Worm (Caenorhabditis elegans): ENCODE results near the gene F54C9.9.

The F54C9.9 gene

DNA sequence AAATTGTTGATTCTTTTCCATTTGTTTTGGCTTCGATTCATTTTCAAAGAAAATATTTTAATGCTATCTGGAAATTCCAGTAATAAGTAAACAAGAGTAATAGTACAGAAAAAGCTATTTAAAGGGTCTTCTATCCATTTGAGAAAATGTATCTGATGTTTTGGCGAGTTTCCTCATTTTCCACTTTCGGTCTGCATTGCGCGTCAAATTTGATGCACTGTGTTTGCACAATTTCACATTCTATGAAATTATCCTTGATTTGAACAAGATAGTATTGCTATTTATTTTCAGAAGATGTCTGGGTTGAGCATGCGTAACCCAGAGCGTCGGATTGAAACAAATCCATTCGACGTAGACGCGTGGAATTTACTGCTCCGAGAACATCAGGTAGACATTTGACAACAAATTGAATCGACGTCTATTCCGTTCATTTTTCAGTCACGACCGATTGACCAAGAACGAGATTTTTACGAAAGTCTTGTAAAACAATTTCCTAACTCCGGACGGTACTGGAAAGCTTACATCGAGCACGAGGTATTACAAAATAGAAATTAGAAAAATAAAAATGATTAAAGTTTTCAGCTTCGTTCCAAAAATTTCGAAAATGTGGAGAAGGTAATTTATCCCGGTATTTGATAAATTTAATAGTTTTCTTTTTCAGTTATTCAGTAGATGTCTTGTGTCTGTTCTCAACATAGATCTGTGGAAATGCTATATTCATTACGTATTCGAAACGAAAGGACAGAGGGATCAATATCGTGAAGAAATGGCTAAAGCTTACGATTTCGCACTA is 25.9 kb downstream of the F54C9.9 start, which contains the start of gene suf-1:
Gene suf-1, plus strand, starts transcription at position 280 of the 793 bp plus-strand sequence.
- TF ChIP-seq ces-1 (GFP tag; optimal IDR thresholded peaks at IDR 0.05): peak; percentile 62
- TF ChIP-seq lsy-2 (tag; optimal IDR thresholded peaks at IDR 0.05): peak; percentile 33
- no peak for TF ChIP-seq pha-4 (tag; optimal IDR thresholded peaks at IDR 0.05)

ce11 chrII:8606549-8606948 is 28.7 kb downstream of the F54C9.9 start, which contains the start of gene F28C6.8:
TSS of gene F28C6.8 (plus strand) at chrII:8606849.
- TF ChIP-seq snpc-4 (tag; optimal IDR thresholded peaks at IDR 0.05): no peak
- no peak for TF ChIP-seq ceh-43 (GFP tag; optimal IDR thresholded peaks at IDR 0.05)

ce11 chrII:8607662-8608061 is 29.8 kb downstream of the F54C9.9 start, which contains the start of gene F28C6.10:
TSS of gene F28C6.10 (plus strand) at chrII:8607962.
- TF ChIP-seq unc-39 (tag; optimal IDR thresholded peaks at IDR 0.05) (no peak), ceh-43 (GFP tag; optimal IDR thresholded peaks at IDR 0.05) (no peak), ceh-83 (GFP tag; optimal IDR thresholded peaks at IDR 0.05) (no peak), nhr-76 (tag; optimal IDR thresholded peaks at IDR 0.05) (no peak), sptf-1 (tag; optimal IDR thresholded peaks at IDR 0.05) (no peak), tbx-8 (GFP tag; optimal IDR thresholded peaks at IDR 0.05) (no peak), mls-2 (tag; optimal IDR thresholded peaks at IDR 0.05) (no peak)

DNA sequence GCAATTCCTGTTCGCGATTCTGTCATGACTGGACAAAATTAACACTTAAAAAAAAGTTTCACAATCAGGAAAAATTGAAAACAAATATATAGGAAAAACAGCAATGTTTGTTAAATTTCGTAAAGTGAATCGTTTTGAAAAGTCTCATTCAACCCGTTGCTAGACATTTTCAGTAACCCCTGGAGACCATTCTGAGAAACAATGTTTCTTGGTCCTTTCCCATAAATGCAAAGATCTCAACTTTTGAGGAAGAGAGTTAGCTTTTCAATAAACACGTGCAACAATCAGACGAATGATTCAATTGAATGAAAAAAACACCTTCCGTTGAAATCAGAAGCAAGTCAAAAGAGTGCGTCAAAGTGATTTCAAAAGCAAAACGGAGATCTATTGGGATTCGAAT is 32.2 kb downstream of the F54C9.9 start, which contains the start of gene F28C6.9:
Gene F28C6.9, minus strand, starts transcription at position 101 of the 400 bp plus-strand sequence.
- TF ChIP-seq ces-1 (GFP tag; optimal IDR thresholded peaks at IDR 0.05): no peak
- TF ChIP-seq ceh-39 (tag; optimal IDR thresholded peaks at IDR 0.05): no peak
- no peak for TF ChIP-seq snpc-4 (tag; optimal IDR thresholded peaks at IDR 0.05)
- no peak for TF ChIP-seq sptf-1 (tag; optimal IDR thresholded peaks at IDR 0.05)
- no peak for TF ChIP-seq tbx-8 (GFP tag; optimal IDR thresholded peaks at IDR 0.05)
- TF ChIP-seq ceh-43 (GFP tag; optimal IDR thresholded peaks at IDR 0.05): no peak
- TF ChIP-seq nhr-2 (tag; optimal IDR thresholded peaks at IDR 0.05): no peak
- TF ChIP-seq ceh-83 (GFP tag; optimal IDR thresholded peaks at IDR 0.05): no peak

- TF ChIP-seq sptf-1 (tag; optimal IDR thresholded peaks at IDR 0.05): no peak
- no peak for TF ChIP-seq ceh-83 (GFP tag; optimal IDR thresholded peaks at IDR 0.05)
- TF ChIP-seq flh-1 (GFP tag; optimal IDR thresholded peaks at IDR 0.05): no peak
- no peak for TF ChIP-seq nhr-28 (tag; optimal IDR thresholded peaks at IDR 0.05)
- no peak for TF ChIP-seq zip-8 (tag; optimal IDR thresholded peaks at IDR 0.05)
- TF ChIP-seq tbx-8 (GFP tag; optimal IDR thresholded peaks at IDR 0.05): no peak
- TF ChIP-seq snpc-4 (tag; optimal IDR thresholded peaks at IDR 0.05): no peak
- no peak for TF ChIP-seq pha-4 (tag; optimal IDR thresholded peaks at IDR 0.05)
- no peak for TF ChIP-seq ces-1 (GFP tag; optimal IDR thresholded peaks at IDR 0.05)
- TF ChIP-seq M03D4.4 (tag; optimal IDR thresholded peaks at IDR 0.05): no peak
- TF ChIP-seq mep-1 (tag; optimal IDR thresholded peaks at IDR 0.05): no peak
- no peak for TF ChIP-seq ham-2 (GFP tag; optimal IDR thresholded peaks at IDR 0.05)
- no peak for TF ChIP-seq mls-2 (tag; optimal IDR thresholded peaks at IDR 0.05)
- TF ChIP-seq elt-3 (tag; optimal IDR thresholded peaks at IDR 0.05): no peak
- no peak for TF ChIP-seq unc-62 (GFP tag; optimal IDR thresholded peaks at IDR 0.05)
Observed at ce11 chrII:8610585-8610984, 32.7 kb downstream of the F54C9.9 start.

DNA sequence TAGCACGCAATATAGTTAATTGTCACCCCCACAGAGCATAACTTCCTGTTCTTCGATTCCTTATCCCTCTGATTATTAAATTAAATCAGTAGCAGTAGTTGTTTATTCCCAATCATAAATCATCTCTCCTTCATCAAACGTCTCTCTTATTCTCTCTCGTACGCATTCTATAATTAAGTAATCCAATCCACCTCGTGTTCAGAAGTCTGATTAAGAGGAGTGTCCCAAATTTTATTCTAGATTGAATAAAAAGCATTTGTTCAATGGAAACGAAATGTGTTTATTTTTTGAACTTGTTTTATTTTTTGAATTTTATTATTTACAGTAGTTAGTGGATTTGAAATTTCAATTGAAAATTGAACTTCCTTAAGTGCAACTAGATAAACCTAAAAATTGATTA is 33.5 kb downstream of the F54C9.9 start:
- TF ChIP-seq ces-1 (GFP tag; optimal IDR thresholded peaks at IDR 0.05) (peak; percentile 65), sem-2 (GFP tag; optimal IDR thresholded peaks at IDR 0.05) (no peak)

ce11 chrII:8612470-8612869 is 34.6 kb downstream of the F54C9.9 start, which contains the start of gene T22C8.1:
TSS of gene T22C8.1 (plus strand) at chrII:8612770.
- TF ChIP-seq nhr-12 (tag; optimal IDR thresholded peaks at IDR 0.05) (no peak), snpc-4 (tag; optimal IDR thresholded peaks at IDR 0.05) (no peak), lin-32 (GFP tag; optimal IDR thresholded peaks at IDR 0.05) (no peak), cnd-1 (tag; optimal IDR thresholded peaks at IDR 0.05) (no peak), unc-120 (tag; optimal IDR thresholded peaks at IDR 0.05; ENCODE audit: poor library complexity, severe bottlenecking) (no peak), nhr-237 (tag; optimal IDR thresholded peaks at IDR 0.05) (no peak), ceh-83 (GFP tag; optimal IDR thresholded peaks at IDR 0.05) (no peak), ceh-39 (tag; optimal IDR thresholded peaks at IDR 0.05) (no peak), nhr-28 (tag; optimal IDR thresholded peaks at IDR 0.05) (no peak), unc-62 (GFP tag; optimal IDR thresholded peaks at IDR 0.05) (no peak), ces-1 (GFP tag; optimal IDR thresholded peaks at IDR 0.05) (no peak), ztf-11 (tag; optimal IDR thresholded peaks at IDR 0.05) (no peak), ceh-43 (GFP tag; optimal IDR thresholded peaks at IDR 0.05) (no peak), elt-3 (tag; optimal IDR thresholded peaks at IDR 0.05) (no peak), elt-1 (tag; optimal IDR thresholded peaks at IDR 0.05; ENCODE audit: borderline replicate concordance, insufficient read depth) (no peak)
